Fruit fly (Drosophila melanogaster) whole organism, wandering third instar larva: ENCODE data around the gene mRpS26.

ENCODE experiments used
- Abd-B ChIP-seq: fragments of >200 bp; optimal IDR thresholded peaks from 2 replicates; lab custom pipeline; 2017; ENCODE audit warnings: missing biosample characterization, missing genetic modification characterization
- CG32264 ChIP-seq: fragments of 200-800 bp; sonication (Bioruptor generic); optimal IDR thresholded peaks from 2 replicates; lab custom pipeline; 2016; ENCODE audit warnings: missing biosample characterization, missing genetic modification characterization
- CG9705 ChIP-seq: fragments of 200-800 bp; sonication (Bioruptor generic); optimal IDR thresholded peaks from 2 replicates; lab custom pipeline; 2018; ENCODE audit warnings: missing biosample characterization, mild to moderate bottlenecking, missing genetic modification characterization
- CrebA ChIP-seq: fragments of 200-800 bp; sonication (Bioruptor generic); optimal IDR thresholded peaks from 2 replicates; lab custom pipeline; 2016; ENCODE audit warnings: missing biosample characterization, mild to moderate bottlenecking, missing genetic modification characterization, borderline replicate concordance
- Dfd ChIP-seq: fragments of >200 bp; optimal IDR thresholded peaks from 2 replicates; lab custom pipeline; 2017; ENCODE audit warnings: missing biosample characterization, missing genetic modification characterization
- Dif ChIP-seq: fragments of 200-275, 200-300 bp; sonication (Bioruptor generic); optimal IDR thresholded peaks from 2 replicates; lab custom pipeline; 2018; ENCODE audit warnings: missing biosample characterization, missing genetic modification characterization; ENCODE audit not compliant: partially characterized antibody
- GATAd ChIP-seq: sonication (Bioruptor generic); optimal IDR thresholded peaks from 2 replicates; lab custom pipeline; 2016; ENCODE audit warnings: missing biosample characterization, missing genetic modification characterization
- HLH106 ChIP-seq: fragments of 200-800 bp; optimal IDR thresholded peaks from 3 replicates; lab custom pipeline; 2019; ENCODE audit warnings: missing biosample characterization, mild to moderate bottlenecking, missing genetic modification characterization, moderate library complexity
- Hnf4 ChIP-seq: fragments of 200-800 bp; sonication (Bioruptor generic); optimal IDR thresholded peaks from 2 replicates; lab custom pipeline; 2016; ENCODE audit warnings: missing biosample characterization, mild to moderate bottlenecking, missing genetic modification characterization
- Hr78 ChIP-seq: fragments of >200 bp; optimal IDR thresholded peaks from 2 replicates; lab custom pipeline; 2017; ENCODE audit warnings: missing biosample characterization, missing genetic modification characterization
- Hr83 ChIP-seq: fragments of 200-300 bp; sonication (Bioruptor generic); optimal IDR thresholded peaks from 2 replicates; lab custom pipeline; 2016; ENCODE audit warnings: missing biosample characterization, mild to moderate bottlenecking, missing genetic modification characterization, moderate library complexity; ENCODE audit not compliant: poor library complexity, severe bottlenecking
- Jra ChIP-seq: sonication (Bioruptor generic); optimal IDR thresholded peaks from 2 replicates; lab custom pipeline; 2016; ENCODE audit warnings: missing biosample characterization, missing genetic modification characterization
- Mio ChIP-seq: sonication (Bioruptor generic); optimal IDR thresholded peaks from 2 replicates; lab custom pipeline; 2016; ENCODE audit warnings: missing biosample characterization, missing genetic modification characterization
- N ChIP-seq: fragments of >200 bp; optimal IDR thresholded peaks from 2 replicates; lab custom pipeline; 2018; ENCODE audit warnings: missing biosample characterization, missing external identifiers, missing genetic modification characterization
- OdsH ChIP-seq: fragments of 200-800 bp; sonication (Bioruptor generic); optimal IDR thresholded peaks from 2 replicates; lab custom pipeline; 2016; ENCODE audit warnings: missing biosample characterization, mild to moderate bottlenecking, missing genetic modification characterization
- Rel ChIP-seq, 2 experiments: fragments of 200-800 bp; sonication (Bioruptor generic) in 1 of 2; optimal IDR thresholded peaks; 2 replicates in 1 of 2; 3 replicates in 1 of 2; lab custom pipeline; 2016 to 2019; ENCODE audit warnings: mild to moderate bottlenecking in 2 of 2, missing biosample characterization in 2 of 2, missing genetic modification characterization in 2 of 2, moderate library complexity in 1 of 2
- Sp1 ChIP-seq: fragments of 200-800 bp; sonication (Bioruptor generic); optimal IDR thresholded peaks from 3 replicates; lab custom pipeline; 2019; ENCODE audit warnings: missing biosample characterization, mild to moderate bottlenecking, missing genetic modification characterization, moderate library complexity
- Vsx2 ChIP-seq: fragments of 200-300, 225-300 bp; sonication (Bioruptor generic); optimal IDR thresholded peaks from 2 replicates; lab custom pipeline; 2018; ENCODE audit warnings: missing biosample characterization, missing genetic modification characterization; ENCODE audit not compliant: partially characterized antibody
- br ChIP-seq: fragments of 200-800 bp; sonication (Bioruptor generic); optimal IDR thresholded peaks from 2 replicates; lab custom pipeline; 2016; ENCODE audit warnings: missing biosample characterization, missing genetic modification characterization
- brk ChIP-seq: fragments of 200-800 bp; sonication (Bioruptor generic); optimal IDR thresholded peaks from 2 replicates; lab custom pipeline; 2016; ENCODE audit warnings: missing biosample characterization, mild to moderate bottlenecking, missing genetic modification characterization
- dl ChIP-seq, 2 experiments: fragments of 175-275, 200-275 bp in 1 of 2; fragments of 200-275 bp in 1 of 2; sonication (Bioruptor generic); optimal IDR thresholded peaks; lab custom pipeline; 2018; ENCODE audit warnings: mild to moderate bottlenecking in 2 of 2, missing biosample characterization in 2 of 2, missing genetic modification characterization in 2 of 2, moderate library complexity in 2 of 2; ENCODE audit not compliant: partially characterized antibody in 2 of 2, insufficient read depth in 1 of 2
- dmrt93B ChIP-seq: fragments of 200-800 bp; sonication (Bioruptor generic); optimal IDR thresholded peaks from 2 replicates; lab custom pipeline; 2018; ENCODE audit warnings: missing biosample characterization, mild to moderate bottlenecking, missing genetic modification characterization
- dsf ChIP-seq: sonication (Bioruptor generic); optimal IDR thresholded peaks from 2 replicates; lab custom pipeline; 2016; ENCODE audit warnings: missing biosample characterization, missing genetic modification characterization, borderline replicate concordance
- ey ChIP-seq: fragments of 200-800 bp; sonication (Bioruptor generic); optimal IDR thresholded peaks from 2 replicates; lab custom pipeline; 2016; ENCODE audit warnings: missing biosample characterization, missing genetic modification characterization
- foxo ChIP-seq, 2 experiments: fragments of 200-800 bp; sonication (Bioruptor generic); optimal IDR thresholded peaks; 2 replicates in 1 of 2; 3 replicates in 1 of 2; lab custom pipeline; 2016 to 2017; ENCODE audit warnings: missing biosample characterization in 2 of 2, missing genetic modification characterization in 2 of 2
- fru ChIP-seq: fragments of 200-800 bp; sonication (Bioruptor generic); optimal IDR thresholded peaks from 3 replicates; lab custom pipeline; 2016; ENCODE audit warnings: missing biosample characterization, mild to moderate bottlenecking, missing genetic modification characterization
- h ChIP-seq: fragments of 200-800 bp; sonication (Bioruptor generic); optimal IDR thresholded peaks from 3 replicates; lab custom pipeline; 2016; ENCODE audit warnings: missing biosample characterization, mild to moderate bottlenecking, missing genetic modification characterization
- jim ChIP-seq: fragments of 175-275, 200-325 bp; sonication (Bioruptor generic); optimal IDR thresholded peaks from 2 replicates; lab custom pipeline; 2016; ENCODE audit warnings: missing biosample characterization, mild to moderate bottlenecking, missing genetic modification characterization
- lola ChIP-seq: fragments of >200 bp; optimal IDR thresholded peaks from 2 replicates; lab custom pipeline; 2017; ENCODE audit warnings: missing biosample characterization, missing genetic modification characterization
- pan ChIP-seq: fragments of >200 bp; optimal IDR thresholded peaks from 2 replicates; lab custom pipeline; 2017
- psq ChIP-seq: fragments of 200-800 bp; sonication (Bioruptor generic); optimal IDR thresholded peaks from 3 replicates; lab custom pipeline; 2017; ENCODE audit warnings: missing biosample characterization, mild to moderate bottlenecking, missing genetic modification characterization, moderate library complexity
- rgr ChIP-seq: fragments of 200-800 bp; sonication (Bioruptor generic); optimal IDR thresholded peaks from 3 replicates; lab custom pipeline; 2016; ENCODE audit warnings: missing biosample characterization, mild to moderate bottlenecking, missing genetic modification characterization
- sage ChIP-seq: fragments of 200-800 bp; sonication (Bioruptor generic); optimal IDR thresholded peaks from 2 replicates; lab custom pipeline; 2016; ENCODE audit warnings: missing biosample characterization, mild to moderate bottlenecking, missing genetic modification characterization
- sv ChIP-seq: fragments of 200-800 bp; sonication (Bioruptor generic); optimal IDR thresholded peaks from 3 replicates; lab custom pipeline; 2016; ENCODE audit warnings: missing biosample characterization, missing genetic modification characterization
- tai ChIP-seq: sonication (Bioruptor generic); optimal IDR thresholded peaks from 2 replicates; lab custom pipeline; 2016; ENCODE audit warnings: missing biosample characterization, missing genetic modification characterization
- usp ChIP-seq: fragments of >200 bp; optimal IDR thresholded peaks from 2 replicates; lab custom pipeline; 2017; ENCODE audit warnings: missing biosample characterization, missing genetic modification characterization
- woc ChIP-seq: sonication (Bioruptor generic); optimal IDR thresholded peaks from 2 replicates; lab custom pipeline; 2016; ENCODE audit warnings: missing biosample characterization, mild to moderate bottlenecking, missing genetic modification characterization

mRpS26 gene

DNA sequence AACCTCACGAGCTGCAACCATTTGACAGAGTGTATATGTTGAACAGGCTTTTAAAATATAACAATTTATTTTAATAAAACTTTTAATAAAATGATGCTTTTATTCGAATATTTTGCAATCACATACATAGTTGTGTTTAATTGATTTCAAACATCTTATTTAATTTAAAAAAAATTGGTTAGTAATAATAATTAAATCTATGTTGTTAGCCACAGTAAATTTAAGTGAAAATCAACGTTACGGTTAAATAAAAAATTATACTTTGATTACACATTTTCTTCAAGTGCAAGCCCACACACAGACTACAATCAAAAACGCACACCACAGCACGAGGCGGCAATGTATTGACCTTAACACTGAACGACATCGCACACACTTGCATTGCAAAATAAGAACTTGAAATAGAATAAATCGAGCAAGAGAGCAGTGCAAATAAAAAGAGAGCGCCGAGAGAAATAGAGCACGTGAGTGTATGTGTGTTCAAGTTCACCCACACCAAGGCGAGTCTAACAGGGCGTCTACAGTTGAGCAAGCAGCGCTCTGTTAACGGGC is 43.3 kb upstream of the mRpS26 start:
- TF ChIP-seq HLH106 (tag; lab: Kevin White, UChicago) (peak; percentile 70), CG9705 (GFP tag; lab: Kevin White, UChicago) (no peak), sage (GFP tag; lab: Kevin White, UChicago) (peak; percentile 51), rgr (GFP tag; lab: Kevin White, UChicago) (peak; percentile 68), Mio (no peak), Dfd (GFP tag; lab: Kevin White, UChicago) (no peak), dl (GFP tag; optimal IDR thresholded peaks at IDR 0.05; lab: Kevin White, UChicago; ENCODE audit: insufficient read depth in 1 of 2, partially characterized antibody in 2 of 2) (peak; percentile 87 to 90), N (GFP tag; lab: Kevin White, UChicago) (peak; percentile 92), dmrt93B (peak; percentile 45), Dif (GFP tag; lab: Kevin White, UChicago) (peak; percentile 94), Vsx2 (GFP tag; lab: Kevin White, UChicago) (no peak), fru (GFP tag; lab: Kevin White, UChicago) (peak; percentile 48), tai (GFP tag; lab: Kevin White, UChicago) (peak; percentile 52), Hr78 (peak; percentile 40), Hnf4 (GFP tag; lab: Kevin White, UChicago) (peak; percentile 73), Hr83 (GFP tag; lab: Kevin White, UChicago) (peak; percentile 65), Rel (GFP tag; optimal IDR thresholded peaks at IDR 0.05; lab: Kevin White, UChicago) (peak; percentile 62), Rel (tag; optimal IDR thresholded peaks at IDR 0.05; lab: Kevin White, UChicago) (peak; percentile 3), lola (GFP tag; lab: Kevin White, UChicago) (no peak), OdsH (GFP tag; lab: Kevin White, UChicago) (peak; percentile 55), brk (GFP tag; lab: Kevin White, UChicago) (peak; percentile 33), ey (GFP tag; lab: Kevin White, UChicago) (peak; percentile 35), br (GFP tag; lab: Kevin White, UChicago) (peak; percentile 47), usp (GFP tag; lab: Kevin White, UChicago) (no peak), CrebA (GFP tag; lab: Kevin White, UChicago) (peak; percentile 76), woc (GFP tag; lab: Kevin White, UChicago) (peak; percentile 56), foxo (GFP tag; optimal IDR thresholded peaks at IDR 0.05; lab: Kevin White, UChicago) (peak in 1 of 2 experiments; percentile 71), psq (GFP tag; lab: Kevin White, UChicago) (peak; percentile 57), Sp1 (peak; percentile 66), CG32264 (GFP tag; lab: Kevin White, UChicago) (peak; percentile 5), jim (GFP tag; lab: Kevin White, UChicago) (peak; percentile 4), Jra (GFP tag; lab: Kevin White, UChicago) (peak; percentile 33), GATAd (GFP tag; lab: Kevin White, UChicago) (no peak), pan (lab: Kevin White, UChicago) (no peak), h (GFP tag; lab: Kevin White, UChicago) (peak; percentile 65)

DNA sequence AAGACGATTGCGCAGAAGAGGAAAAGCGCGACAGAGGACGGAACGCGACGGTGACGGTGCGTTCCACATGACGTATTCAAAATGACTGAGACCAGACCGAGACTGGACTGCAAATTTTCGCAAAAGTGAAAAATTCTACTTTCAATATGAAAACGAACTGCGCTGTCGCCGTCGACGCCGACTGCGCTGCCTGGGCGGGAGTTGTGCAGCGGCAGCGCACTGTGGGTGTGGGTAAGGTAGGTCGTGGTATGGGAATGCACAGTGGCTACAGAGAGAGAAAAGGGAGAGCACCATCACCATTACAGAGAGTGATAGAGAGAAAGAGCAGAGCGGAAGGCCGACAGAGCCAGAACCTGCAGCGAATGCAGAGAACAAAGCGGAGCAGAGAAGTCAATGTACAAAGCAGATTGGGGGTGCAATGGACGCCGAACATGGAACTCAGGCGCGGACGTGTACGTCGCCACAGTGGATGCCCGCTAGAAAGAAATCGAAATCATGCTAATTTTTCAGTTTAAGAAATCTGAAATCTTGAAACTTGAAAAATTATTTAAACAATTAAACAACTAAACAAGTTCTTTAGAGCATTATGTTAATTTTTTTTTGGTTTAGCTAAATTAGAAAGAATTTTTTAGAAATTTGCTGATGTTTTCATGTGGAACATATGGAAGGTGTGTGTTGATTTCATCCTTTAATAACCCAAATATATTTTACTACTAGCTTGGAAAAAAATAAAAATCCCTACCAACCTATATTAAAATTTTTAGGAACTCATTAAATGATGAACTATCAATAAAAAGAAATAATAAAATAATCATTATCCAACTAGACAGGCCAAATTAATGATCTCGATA is 41.5 kb upstream of the mRpS26 start, which contains the start of gene Eip75B:
Eip75B (minus strand) TSS at position 65 of the 851 bp plus-strand sequence.
- no peak for TF ChIP-seq Vsx2 (GFP tag; lab: Kevin White, UChicago)
- peak; percentile 21 to 72 for TF ChIP-seq dl (GFP tag; optimal IDR thresholded peaks at IDR 0.05; lab: Kevin White, UChicago; ENCODE audit: insufficient read depth in 1 of 2, partially characterized antibody in 2 of 2)
- TF ChIP-seq usp (GFP tag; lab: Kevin White, UChicago), result no peak
- peak; percentile 57 for TF ChIP-seq fru (GFP tag; lab: Kevin White, UChicago)
- TF ChIP-seq Sp1, result peak; percentile 64
- peak; percentile 22 for TF ChIP-seq tai (GFP tag; lab: Kevin White, UChicago)
- no peak for TF ChIP-seq GATAd (GFP tag; lab: Kevin White, UChicago)
- TF ChIP-seq Hr83 (GFP tag; lab: Kevin White, UChicago), result peak; percentile 9
- no peak for TF ChIP-seq sv (GFP tag; lab: Kevin White, UChicago)
- peak; percentile 57 for TF ChIP-seq OdsH (GFP tag; lab: Kevin White, UChicago)
- TF ChIP-seq woc (GFP tag; lab: Kevin White, UChicago), result peak; percentile 59
- TF ChIP-seq Mio, result no peak
- peak in 1 of 2 experiments; percentile 58 for TF ChIP-seq foxo (GFP tag; optimal IDR thresholded peaks at IDR 0.05; lab: Kevin White, UChicago)
- TF ChIP-seq CrebA (GFP tag; lab: Kevin White, UChicago), result no peak
- no peak for TF ChIP-seq sage (GFP tag; lab: Kevin White, UChicago)
- peak; percentile 42 for TF ChIP-seq br (GFP tag; lab: Kevin White, UChicago)
- TF ChIP-seq brk (GFP tag; lab: Kevin White, UChicago), result no peak
- TF ChIP-seq ey (GFP tag; lab: Kevin White, UChicago), result peak; percentile 32
- peak; percentile 59 for TF ChIP-seq HLH106 (tag; lab: Kevin White, UChicago)
- no peak for TF ChIP-seq dsf
- peak; percentile 76 for TF ChIP-seq Dif (GFP tag; lab: Kevin White, UChicago)
- no peak for TF ChIP-seq Abd-B (GFP tag; lab: Kevin White, UChicago)
- peak; percentile 46 for TF ChIP-seq h (GFP tag; lab: Kevin White, UChicago)
- TF ChIP-seq Hnf4 (GFP tag; lab: Kevin White, UChicago), result peak; percentile 51
- no peak for TF ChIP-seq Dfd (GFP tag; lab: Kevin White, UChicago)
- peak; percentile 86 for TF ChIP-seq psq (GFP tag; lab: Kevin White, UChicago)
- peak; percentile 52 for TF ChIP-seq dmrt93B
- no peak for TF ChIP-seq lola (GFP tag; lab: Kevin White, UChicago)
- peak; percentile 45 for TF ChIP-seq rgr (GFP tag; lab: Kevin White, UChicago)
- TF ChIP-seq, all 38 proteins: peak for 17
